Comparison of ENCODE assay signal across 7 worm cellular contexts in the genomic region with DNA sequence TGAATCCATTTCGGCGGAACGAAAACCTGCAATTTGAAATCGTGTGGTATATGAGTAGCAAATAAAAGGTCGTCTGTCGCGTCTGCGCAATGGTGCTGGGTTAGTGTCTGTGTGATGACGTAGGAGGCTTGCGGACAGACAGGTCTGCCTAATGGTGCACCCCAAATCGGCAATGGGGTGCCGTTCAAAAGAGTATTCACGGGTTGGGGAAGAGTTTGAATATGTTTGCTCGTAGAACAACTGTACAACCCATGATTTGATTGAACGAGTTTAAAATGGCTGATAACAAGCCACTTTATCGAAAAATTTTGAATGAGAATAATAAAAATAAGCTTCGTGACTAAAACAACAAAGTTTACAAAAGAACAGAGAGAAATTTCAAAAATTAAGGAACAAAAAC.
TF ChIP-seq lines count a peak whose summit lies in the region.

Gene T05H4.11 (minus strand): TSS at position 335 of the 400 bp plus-strand sequence.

TF ChIP-seq in whole organism, L1 larva, 84 proteins besides CTCF, POLR2A, EP300 and RAD21:
- peak; percentile 14 for TF ChIP-seq ama-1 (optimal IDR thresholded peaks at IDR 0.05; lab: Kevin White, UChicago)
- peak; percentile 31 for TF ChIP-seq nhr-85 (tag; lab: Kevin White, UChicago)
- peak; percentile 37 for TF ChIP-seq nhr-71 (tag; optimal IDR thresholded peaks at IDR 0.05; lab: Kevin White, UChicago)
- TF ChIP-seq efl-1 (optimal IDR thresholded peaks at IDR 0.05; lab: Kevin White, UChicago), result peak in 1 of 2 experiments; percentile 18
- no peak for TF ChIP-seq efl-1 (GFP tag; optimal IDR thresholded peaks at IDR 0.05 in 1 of 2; lab: Kevin White, UChicago)
- TF ChIP-seq grh-1 (GFP tag; IDR thresholded peaks at IDR 0.05; lab: Robert Waterston, UW), result no peak

TF ChIP-seq in whole organism, L2 larva, 48 proteins besides CTCF, POLR2A, EP300 and RAD21:
- TF ChIP-seq crh-2 (tag; optimal IDR thresholded peaks at IDR 0.05; lab: Kevin White, UChicago) (peak; percentile 4), F13H6.1 (tag; optimal IDR thresholded peaks at IDR 0.05; lab: Kevin White, UChicago) (peak; percentile 8), nhr-23 (tag; optimal IDR thresholded peaks at IDR 0.05; lab: Kevin White, UChicago) (no peak), ama-1 (optimal IDR thresholded peaks at IDR 0.05; lab: Kevin White, UChicago) (peak; percentile 24), lsy-2 (tag; optimal IDR thresholded peaks at IDR 0.05; lab: Kevin White, UChicago) (peak in 1 of 2 experiments; percentile 4), nhr-12 (tag; optimal IDR thresholded peaks at IDR 0.05; lab: Kevin White, UChicago) (no peak), sma-3 (GFP tag; optimal IDR thresholded peaks at IDR 0.05; lab: Kevin White, UChicago) (peak; percentile 44), unc-39 (tag; optimal IDR thresholded peaks at IDR 0.05; lab: Kevin White, UChicago) (no peak), lin-11 (tag; optimal IDR thresholded peaks at IDR 0.05; lab: Kevin White, UChicago) (no peak), gmeb-1 (tag; optimal IDR thresholded peaks at IDR 0.05; lab: Kevin White, UChicago) (peak; percentile 26), aly-2 (tag; optimal IDR thresholded peaks at IDR 0.05; lab: Kevin White, UChicago) (no peak)

TF ChIP-seq in whole organism, L3 larva, 47 proteins besides CTCF, POLR2A, EP300 and RAD21 (continues in another document):
- TF ChIP-seq elt-3 (tag; optimal IDR thresholded peaks at IDR 0.05; lab: Kevin White, UChicago), result peak in 1 of 3 experiments; percentile 9
- TF ChIP-seq fos-1 (tag; optimal IDR thresholded peaks at IDR 0.05; lab: Kevin White, UChicago), result no peak
- TF ChIP-seq ceh-16 (tag; optimal IDR thresholded peaks at IDR 0.05; lab: Kevin White, UChicago), result no peak
- TF ChIP-seq skn-1 (tag; optimal IDR thresholded peaks at IDR 0.05; lab: Kevin White, UChicago), result no peak
- no peak for TF ChIP-seq nhr-11 (tag; optimal IDR thresholded peaks at IDR 0.05; lab: Kevin White, UChicago)
- TF ChIP-seq pqm-1 (tag; optimal IDR thresholded peaks at IDR 0.05; lab: Kevin White, UChicago), result peak; percentile 11
- TF ChIP-seq fkh-2 (tag; optimal IDR thresholded peaks at IDR 0.05; lab: Kevin White, UChicago), result no peak
- peak; percentile 31 for TF ChIP-seq lsy-12 (tag; optimal IDR thresholded peaks at IDR 0.05; lab: Kevin White, UChicago)
- TF ChIP-seq nhr-76 (tag; optimal IDR thresholded peaks at IDR 0.05; lab: Kevin White, UChicago), result no peak
- TF ChIP-seq nhr-77 (tag; optimal IDR thresholded peaks at IDR 0.05; lab: Kevin White, UChicago), result no peak
- TF ChIP-seq elt-2 (tag; optimal IDR thresholded peaks at IDR 0.05; lab: Kevin White, UChicago), result peak; percentile 27
- peak; percentile 7 for TF ChIP-seq pha-4 (tag; optimal IDR thresholded peaks at IDR 0.05; lab: Kevin White, UChicago)
- peak; percentile 35 for TF ChIP-seq nhr-23 (tag; optimal IDR thresholded peaks at IDR 0.05; lab: Kevin White, UChicago)
- no peak for TF ChIP-seq sea-2 (GFP tag; optimal IDR thresholded peaks at IDR 0.05; lab: Kevin White, UChicago)
- no peak for TF ChIP-seq ceh-28 (tag; optimal IDR thresholded peaks at IDR 0.05; lab: Kevin White, UChicago)

TF ChIP-seq in whole organism, L4 larva, 104 proteins besides CTCF, POLR2A, EP300 and RAD21 (continues in another document):
- no peak for TF ChIP-seq Y5F2A.4 (GFP tag; optimal IDR thresholded peaks at IDR 0.05; lab: Kevin White, UChicago)
- no peak for TF ChIP-seq daf-16 (GFP tag; optimal IDR thresholded peaks at IDR 0.05; lab: Kevin White, UChicago)
- TF ChIP-seq daf-16 (tag; optimal IDR thresholded peaks at IDR 0.05; lab: Kevin White, UChicago), result peak; percentile 70
- TF ChIP-seq zfp-3 (GFP tag; conservative IDR thresholded peaks at IDR 0.05; lab: Robert Waterston, UW), result peak; percentile 70; the same call in 1 of the 2 replicates
- no peak for TF ChIP-seq ztf-11 (tag; optimal IDR thresholded peaks at IDR 0.05; lab: Kevin White, UChicago)
- TF ChIP-seq nhr-28 (tag; optimal IDR thresholded peaks at IDR 0.05; lab: Kevin White, UChicago), result peak; percentile 14
- TF ChIP-seq ama-1 (optimal IDR thresholded peaks at IDR 0.05; lab: Kevin White, UChicago), result peak; percentile 84
- TF ChIP-seq lin-38 (GFP tag; IDR thresholded peaks at IDR 0.05; lab: Robert Waterston, UW), result peak; percentile 22; the same call in 1 of the 2 replicates
- peak; percentile 20 for TF ChIP-seq aha-1 (tag; lab: Kevin White, UChicago)
- 0 out of 2 replicates have a peak, but pooled peaks have one; percentile 6 for TF ChIP-seq dmd-6 (GFP tag; IDR thresholded peaks at IDR 0.05; lab: Robert Waterston, UW)
- no peak for TF ChIP-seq egl-43 (GFP tag; IDR thresholded peaks at IDR 0.05; lab: Robert Waterston, UW)
- no peak for TF ChIP-seq tag-97 (GFP tag; IDR thresholded peaks at IDR 0.05; lab: Robert Waterston, UW)
- no peak for TF ChIP-seq mep-1 (tag; optimal IDR thresholded peaks at IDR 0.05; lab: Kevin White, UChicago)
- TF ChIP-seq mes-2 (tag; optimal IDR thresholded peaks at IDR 0.05; lab: Kevin White, UChicago; ENCODE audit: poor library complexity, severe bottlenecking), result peak; percentile 27

TF ChIP-seq in whole organism, midembryonic, 9 proteins besides CTCF, POLR2A, EP300 and RAD21:
- TF ChIP-seq klf-2 (GFP tag; conservative IDR thresholded peaks at IDR 0.05; lab: Robert Waterston, UW) (no peak), T22C8.4 (GFP tag; IDR thresholded peaks at IDR 0.05; lab: Robert Waterston, UW) (no peak), flt-1 (GFP tag; IDR thresholded peaks at IDR 0.05; lab: Robert Waterston, UW) (0 out of 2 replicates have a peak, but pooled peaks have one; percentile 31)

TF ChIP-seq in whole organism, mixed stage, embryonic, 35 proteins besides CTCF, POLR2A, EP300 and RAD21:
- TF ChIP-seq sptf-1 (tag; optimal IDR thresholded peaks at IDR 0.05; lab: Kevin White, UChicago), result peak; percentile 22
- no peak for TF ChIP-seq nhr-76 (tag; optimal IDR thresholded peaks at IDR 0.05; lab: Kevin White, UChicago)
- TF ChIP-seq unc-120 (tag; optimal IDR thresholded peaks at IDR 0.05; lab: Kevin White, UChicago; ENCODE audit: poor library complexity, severe bottlenecking), result no peak
- TF ChIP-seq mls-2 (tag; optimal IDR thresholded peaks at IDR 0.05; lab: Kevin White, UChicago), result peak; percentile 19

TF ChIP-seq in whole organism, young adult, 124 proteins besides CTCF, POLR2A, EP300 and RAD21:
- TF ChIP-seq zim-3 (tag; optimal IDR thresholded peaks at IDR 0.05; lab: Kevin White, UChicago) (no peak), ceh-40 (GFP tag; IDR thresholded peaks at IDR 0.05; lab: Robert Waterston, UW) (no peak), athp-1 (tag; optimal IDR thresholded peaks at IDR 0.05; lab: Kevin White, UChicago) (peak; percentile 17), xnd-1 (tag; optimal IDR thresholded peaks at IDR 0.05; lab: Kevin White, UChicago) (no peak), F49E8.2 (tag; optimal IDR thresholded peaks at IDR 0.05; lab: Kevin White, UChicago; ENCODE audit: insufficient read depth) (no peak), let-526 (GFP tag; IDR thresholded peaks at IDR 0.05; lab: Robert Waterston, UW) (no peak), madf-8 (GFP tag; conservative IDR thresholded peaks at IDR 0.05; lab: Robert Waterston, UW) (0 out of 2 replicates have a peak, but pooled peaks have one; percentile 8), pbrm-1 (GFP tag; IDR thresholded peaks at IDR 0.05; lab: Robert Waterston, UW) (peak; percentile 43; the same call in 1 of the 2 replicates), efl-1 (GFP tag; optimal IDR thresholded peaks at IDR 0.05; lab: Kevin White, UChicago) (no peak), nfyb-1 (GFP tag; IDR thresholded peaks at IDR 0.05; lab: Robert Waterston, UW) (0 out of 2 replicates have a peak, but pooled peaks have one; percentile 15), cebp-1 (GFP tag; IDR thresholded peaks at IDR 0.05; lab: Robert Waterston, UW) (no peak), cebp-1 (tag; optimal IDR thresholded peaks at IDR 0.05; lab: Kevin White, UChicago) (peak; percentile 20), ets-4 (GFP tag; optimal IDR thresholded peaks at IDR 0.05; lab: Kevin White, UChicago) (peak; percentile 24), attf-6 (GFP tag; IDR thresholded peaks at IDR 0.05; lab: Robert Waterston, UW) (no peak), C06A6.2 (GFP tag; conservative IDR thresholded peaks at IDR 0.05; lab: Robert Waterston, UW) (no peak), rec-8 (tag; optimal IDR thresholded peaks at IDR 0.05; lab: Kevin White, UChicago) (peak in 1 of 2 experiments; percentile 7), ceh-27 (GFP tag; optimal IDR thresholded peaks at IDR 0.05; lab: Kevin White, UChicago) (no peak), snpc-3.4 (tag; optimal IDR thresholded peaks at IDR 0.05; lab: Kevin White, UChicago) (peak; percentile 0), unc-62 (GFP tag; optimal IDR thresholded peaks at IDR 0.05; lab: Kevin White, UChicago) (no peak), snpc-1.3 (tag; optimal IDR thresholded peaks at IDR 0.05; lab: Kevin White, UChicago; ENCODE audit: insufficient read depth) (no peak), nhr-80 (tag; optimal IDR thresholded peaks at IDR 0.05; lab: Kevin White, UChicago) (peak; percentile 16), ama-1 (optimal IDR thresholded peaks at IDR 0.05; lab: Kevin White, UChicago) (peak; percentile 13), ama-1 (GFP tag; optimal IDR thresholded peaks at IDR 0.05; lab: Kevin White, UChicago) (no peak), hmg-20 (GFP tag; IDR thresholded peaks at IDR 0.05; lab: Robert Waterston, UW) (no peak), C17E4.6 (GFP tag; IDR thresholded peaks at IDR 0.05; lab: Robert Waterston, UW) (no peak), B0336.3 (GFP tag; IDR thresholded peaks at IDR 0.05; lab: Robert Waterston, UW) (peak; percentile 60), D2030.7 (GFP tag; IDR thresholded peaks at IDR 0.05; lab: Robert Waterston, UW) (no peak), ztf-3 (GFP tag; optimal IDR thresholded peaks at IDR 0.05; lab: Kevin White, UChicago) (no peak), mcd-1 (GFP tag; IDR thresholded peaks at IDR 0.05; lab: Robert Waterston, UW) (0 out of 2 replicates have a peak, but pooled peaks have one; percentile 29), F33H1.4 (GFP tag; IDR thresholded peaks at IDR 0.05; lab: Robert Waterston, UW) (no peak), lir-1 (GFP tag; conservative IDR thresholded peaks at IDR 0.05; lab: Robert Waterston, UW) (no peak), lag-1 (GFP tag; IDR thresholded peaks at IDR 0.05; lab: Robert Waterston, UW) (0 out of 2 replicates have a peak, but pooled peaks have one; percentile 34), ceh-79 (tag; optimal IDR thresholded peaks at IDR 0.05; lab: Kevin White, UChicago) (peak; percentile 21), repo-1 (tag; optimal IDR thresholded peaks at IDR 0.05; lab: Kevin White, UChicago) (no peak), lin-54 (GFP tag; optimal IDR thresholded peaks at IDR 0.05; lab: Kevin White, UChicago) (no peak), hlh-12 (tag; optimal IDR thresholded peaks at IDR 0.05; lab: Kevin White, UChicago) (no peak), dox-1 (GFP tag; IDR thresholded peaks at IDR 0.05; lab: Robert Waterston, UW) (peak; percentile 31; the same call in 1 of the 2 replicates)
